Fruit fly (Drosophila melanogaster) whole organism: ENCODE data around the gene Crg-1.

ENCODE experiments used
- Dll ChIP-seq: fragments of >200 bp; optimal IDR thresholded peaks from 2 replicates; lab custom pipeline; 2017
- pan ChIP-seq: fragments of >200 bp; optimal IDR thresholded peaks from 2 replicates; lab custom pipeline; 2017
- psq ChIP-seq: fragments of >200 bp; optimal IDR thresholded peaks from 2 replicates; lab custom pipeline; 2017
- usp ChIP-seq: fragments of >200 bp; optimal IDR thresholded peaks from 2 replicates; lab custom pipeline; 2017; ENCODE audit warnings: missing biosample characterization, missing genetic modification characterization, mixed read lengths

- TF ChIP-seq Dll (lab: Kevin White, UChicago) (no peak), psq (lab: Kevin White, UChicago) (no peak), usp (GFP tag; lab: Kevin White, UChicago) (no peak), pan (no peak)
These were observed 31.5 kb upstream of the Crg-1 start for dm6 chrX:3761318-3762081.
